Fruit fly (Drosophila melanogaster) whole organism, larva: Measurements from ENCODE around the gene CG31807.

Source experiments
- noc ChIP-seq: fragments of 200-800 bp; sonication (Bioruptor generic); optimal IDR thresholded peaks from 3 replicates; lab custom pipeline; 2019; ENCODE audit warnings: missing biosample characterization, mild to moderate bottlenecking, missing genetic modification characterization, moderate library complexity

Gene CG31807

dm6 chr2L:16637335-16637734 is 46.5 kb downstream of the CG31807 start:
- no peak for TF ChIP-seq noc (tag; lab: Kevin White, UChicago)
